Worm (Caenorhabditis elegans) whole organism, young adult: ENCODE data around the gene btb-5.

Experiments
- F33H1.4 ChIP-seq: fragments of 200-800 bp; sonication (Bioruptor generic); IDR thresholded peaks from 2 replicates; pipeline ENCODE4 v1.3.6; 2022; ENCODE audit warnings: missing genetic modification reagents, missing genetic modification characterization, missing compliant biosample characterization
- aptf-2 ChIP-seq: fragments of 200-800 bp; sonication (Bioruptor generic); conservative IDR thresholded peaks from 2 replicates; pipeline ENCODE4 v1.3.6; 2022; ENCODE audit warnings: missing genetic modification reagents, missing genetic modification characterization, missing compliant biosample characterization
- attf-6 ChIP-seq: fragments of 200-800 bp; sonication (Bioruptor generic); IDR thresholded peaks from 2 replicates; pipeline ENCODE4 v1.3.6; 2022; ENCODE audit warnings: missing genetic modification reagents, missing genetic modification characterization, missing compliant biosample characterization
- egrh-3 ChIP-seq: fragments of 200-800 bp; sonication (Bioruptor generic); IDR thresholded peaks from 2 replicates; pipeline ENCODE4 v1.3.6; 2022; ENCODE audit warnings: missing genetic modification reagents, missing genetic modification characterization, missing compliant biosample characterization
- ets-4 ChIP-seq: fragments of 200-800 bp; sonication (Bioruptor generic); optimal IDR thresholded peaks from 2 replicates; lab custom pipeline; 2018; ENCODE audit warnings: mild to moderate bottlenecking, missing genetic modification characterization, missing compliant biosample characterization
- lin-26 ChIP-seq: fragments of 200-800 bp; sonication (Bioruptor generic); IDR thresholded peaks from 2 replicates; pipeline ENCODE4 v1.3.6; 2022; ENCODE audit warnings: missing genetic modification reagents, missing genetic modification characterization, missing compliant biosample characterization
- madf-3 ChIP-seq: fragments of 200-800 bp; sonication (Bioruptor generic); IDR thresholded peaks from 2 replicates; pipeline ENCODE4 v1.3.6; 2022; ENCODE audit warnings: missing genetic modification reagents, missing genetic modification characterization, missing compliant biosample characterization
- mcd-1 ChIP-seq: fragments of 200-800 bp; sonication (Bioruptor generic); IDR thresholded peaks from 2 replicates; pipeline ENCODE4 v1.3.6; 2022; ENCODE audit warnings: missing genetic modification reagents, missing genetic modification characterization, missing compliant biosample characterization
- nhr-80 ChIP-seq: sonication (generic microtip); optimal IDR thresholded peaks from 2 replicates; lab custom pipeline; 2016; ENCODE audit warnings: missing genetic modification characterization, missing compliant biosample characterization
- rcor-1 ChIP-seq: fragments of 200-800 bp; sonication (Bioruptor generic); IDR thresholded peaks from 2 replicates; pipeline ENCODE4 v1.3.6; 2022; ENCODE audit warnings: missing genetic modification reagents, missing genetic modification characterization, missing compliant biosample characterization
- rec-8 ChIP-seq, 2 experiments: sonication (generic microtip); optimal IDR thresholded peaks; 2 replicates each; lab custom pipeline; 2016; ENCODE audit warnings: mild to moderate bottlenecking in 2 of 2, missing genetic modification characterization in 2 of 2, missing genetic modification reagents in 2 of 2, missing genotype in 2 of 2, missing biosample characterization in 1 of 2, missing compliant biosample characterization in 1 of 2, moderate library complexity in 1 of 2

DNA sequence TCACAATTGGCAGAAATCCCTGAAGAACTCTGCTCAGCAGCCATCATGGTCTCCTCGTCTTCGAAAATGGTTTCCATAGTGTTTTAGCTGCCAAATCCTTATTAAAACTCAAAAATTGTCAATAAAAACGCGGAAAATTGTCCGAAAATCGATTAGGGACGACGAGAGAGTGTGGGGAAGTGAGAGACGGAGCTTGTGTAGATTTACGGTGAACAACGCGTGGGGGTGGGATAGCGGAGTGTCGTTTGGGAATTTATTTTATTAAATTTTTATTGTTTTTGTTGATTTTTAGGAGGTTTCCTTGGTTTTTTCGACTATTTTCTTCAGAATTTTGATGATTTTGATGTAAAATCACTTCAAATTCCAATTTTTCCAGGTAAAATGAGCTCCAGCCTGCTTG, 26.2 kb upstream of the btb-5 start, which contains the start of the genes F54C4.4 and mrpl-40:
- no peak for TF ChIP-seq attf-6 (GFP tag; lab: Robert Waterston, UW)
- peak; percentile 59; the same call in 1 of the 2 replicates for TF ChIP-seq F33H1.4 (GFP tag; lab: Robert Waterston, UW)
- TF ChIP-seq mcd-1, result peak; percentile 47
- TF ChIP-seq rcor-1 (GFP tag; lab: Robert Waterston, UW), result no peak; the same call in 1 of the 2 replicates
- TF ChIP-seq rec-8 (tag; optimal IDR thresholded peaks at IDR 0.05; lab: Kevin White, UChicago), result no peak
- TF ChIP-seq egrh-3 (GFP tag; lab: Robert Waterston, UW), result peak; percentile 33; the same call in 1 of the 2 replicates
- TF ChIP-seq ets-4, result no peak
- TF ChIP-seq madf-3, result no peak
- no peak for TF ChIP-seq aptf-2
- TF ChIP-seq lin-26 (GFP tag; lab: Robert Waterston, UW), result no peak
- no peak for TF ChIP-seq nhr-80
